Fruit fly (Drosophila melanogaster) whole organism, embryonic: ENCODE measurements around the gene CG43127.

Experiments
- Asciz ChIP-seq: fragments of 200-800 bp; sonication (Bioruptor generic); optimal IDR thresholded peaks from 2 replicates; lab custom pipeline; 2017; ENCODE audit warnings: missing biosample characterization, mild to moderate bottlenecking, missing genetic modification characterization, missing genetic modification reagents
- Atf-2 ChIP-seq: fragments of 200-800 bp; sonication (Bioruptor generic); optimal IDR thresholded peaks from 2 replicates; lab custom pipeline; 2016; ENCODE audit warnings: missing biosample characterization, missing genetic modification characterization
- B-H1 ChIP-seq: fragments of 200-800 bp; sonication (Bioruptor generic); IDR thresholded peaks from 3 replicates; pipeline ENCODE4 v1.3.6; 2022; ENCODE audit warnings: missing biosample characterization, missing genetic modification characterization
- CG11398 ChIP-seq: fragments of 200-800 bp; sonication (Bioruptor generic); optimal IDR thresholded peaks from 2 replicates; lab custom pipeline; 2016; ENCODE audit warnings: missing biosample characterization, missing genetic modification characterization
- CG11695 ChIP-seq: fragments of 200-800 bp; sonication (Bioruptor generic); IDR thresholded peaks from 3 replicates; pipeline ENCODE4 v1.3.6; 2022; ENCODE audit warnings: missing biosample characterization, missing genetic modification characterization
- CG12942 ChIP-seq: fragments of 200-800 bp; sonication (Bioruptor generic); optimal IDR thresholded peaks from 3 replicates; lab custom pipeline; 2016; ENCODE audit warnings: missing biosample characterization, missing genetic modification characterization
- CG14860 ChIP-seq: fragments of 200-800 bp; sonication (Bioruptor generic); IDR thresholded peaks from 3 replicates; pipeline ENCODE4 v1.3.6; 2022; ENCODE audit warnings: missing biosample characterization, missing genetic modification characterization; ENCODE audit not compliant: partially characterized antibody
- CG15479 ChIP-seq: fragments of 200-800 bp; sonication (Bioruptor generic); optimal IDR thresholded peaks from 3 replicates; lab custom pipeline; 2019; ENCODE audit warnings: missing biosample characterization, mild to moderate bottlenecking, missing genetic modification characterization, moderate library complexity
- CG1647 ChIP-seq: fragments of 200-800 bp; sonication (Bioruptor generic); optimal IDR thresholded peaks from 3 replicates; lab custom pipeline; 2016; ENCODE audit warnings: missing biosample characterization, missing genetic modification characterization
- CG18011 ChIP-seq: fragments of 200-800 bp; sonication (Bioruptor generic); optimal IDR thresholded peaks from 2 replicates; lab custom pipeline; 2017; ENCODE audit warnings: missing biosample characterization, missing genetic modification characterization, mild to moderate bottlenecking, moderate library complexity, missing genotype
- CG2875 ChIP-seq: fragments of 200-800 bp; sonication (Bioruptor generic); optimal IDR thresholded peaks from 2 replicates; lab custom pipeline; 2017; ENCODE audit warnings: missing biosample characterization, mild to moderate bottlenecking, missing genetic modification characterization, missing genetic modification reagents
- CG33213 ChIP-seq: fragments of 200-800 bp; sonication (Bioruptor generic); optimal IDR thresholded peaks from 3 replicates; lab custom pipeline; 2016; ENCODE audit warnings: missing biosample characterization, missing genetic modification characterization
- CG5180 ChIP-seq: fragments of 200-800 bp; sonication (Bioruptor generic); optimal IDR thresholded peaks from 3 replicates; lab custom pipeline; 2017; ENCODE audit warnings: missing biosample characterization, missing genetic modification characterization, mild to moderate bottlenecking, moderate library complexity, missing genetic modification reagents
- CG6254 ChIP-seq: fragments of 200-800 bp; sonication (Bioruptor generic); optimal IDR thresholded peaks from 3 replicates; lab custom pipeline; 2017; ENCODE audit warnings: mild to moderate bottlenecking, missing biosample characterization, missing genetic modification reagents, missing genetic modification characterization
- CG7786 ChIP-seq: fragments of 200-800 bp; sonication (Bioruptor generic); optimal IDR thresholded peaks from 2 replicates; lab custom pipeline; 2016; ENCODE audit warnings: missing biosample characterization, missing genetic modification characterization
- CG8089 ChIP-seq: fragments of 200-800 bp; sonication (Bioruptor generic); optimal IDR thresholded peaks from 3 replicates; lab custom pipeline; 2016; ENCODE audit warnings: missing biosample characterization, missing genetic modification characterization
- Chrac-16 ChIP-seq: fragments of 200-800 bp; sonication (Bioruptor generic); optimal IDR thresholded peaks from 3 replicates; lab custom pipeline; 2016; ENCODE audit warnings: missing biosample characterization, missing genetic modification characterization
- D ChIP-seq, 2 experiments: fragments of 200-800 bp in 1 of 2; fragments of >200 bp in 1 of 2; sonication (Bioruptor generic) in 1 of 2; optimal IDR thresholded peaks; 2 replicates in 1 of 2; 3 replicates in 1 of 2; lab custom pipeline; 2017; ENCODE audit warnings: mild to moderate bottlenecking in 1 of 2, missing biosample characterization in 1 of 2, missing genetic modification characterization in 1 of 2, missing genetic modification reagents in 1 of 2
- Fer3 ChIP-seq: fragments of 200-800 bp; sonication (Bioruptor generic); optimal IDR thresholded peaks from 2 replicates; lab custom pipeline; 2018; ENCODE audit warnings: missing biosample characterization, mild to moderate bottlenecking, missing genetic modification characterization, moderate library complexity
- Gsc ChIP-seq: fragments of 200-800 bp; sonication (Bioruptor generic); IDR thresholded peaks from 2 replicates; pipeline ENCODE4 v1.3.6; 2022; ENCODE audit warnings: missing biosample characterization, missing genetic modification characterization
- HLHmδ ChIP-seq: fragments of 200-800 bp; sonication (Bioruptor generic); optimal IDR thresholded peaks from 2 replicates; lab custom pipeline; 2018; ENCODE audit warnings: missing biosample characterization, mild to moderate bottlenecking, missing genetic modification characterization, moderate library complexity
- HmgZ ChIP-seq: fragments of 200-800 bp; sonication (Bioruptor generic); optimal IDR thresholded peaks from 2 replicates; lab custom pipeline; 2018; ENCODE audit warnings: missing biosample characterization, mild to moderate bottlenecking, missing genetic modification characterization
- MBD-R2 ChIP-seq: fragments of 200-800 bp; sonication (Bioruptor generic); IDR thresholded peaks from 2 replicates; pipeline ENCODE4 v1.3.6; 2022; ENCODE audit warnings: missing biosample characterization, missing genetic modification characterization
- Nf-YA ChIP-seq: fragments of 200-800 bp; sonication (Bioruptor generic); IDR thresholded peaks from 2 replicates; pipeline ENCODE4 v1.3.6; 2022; ENCODE audit warnings: missing biosample characterization, missing genetic modification characterization
- Nf-YC ChIP-seq: fragments of 200-800 bp; optimal IDR thresholded peaks from 3 replicates; lab custom pipeline; 2019; ENCODE audit warnings: missing biosample characterization, mild to moderate bottlenecking, missing genetic modification characterization, moderate library complexity
- NfI ChIP-seq: fragments of 200-800 bp; sonication (Bioruptor generic); optimal IDR thresholded peaks from 3 replicates; lab custom pipeline; 2018; ENCODE audit warnings: missing biosample characterization, mild to moderate bottlenecking, missing genetic modification characterization, moderate library complexity
- Oaz ChIP-seq: fragments of 200-800 bp; sonication (Bioruptor generic); IDR thresholded peaks from 2 replicates; pipeline ENCODE4 v1.3.6; 2022; ENCODE audit warnings: missing biosample characterization, missing genetic modification characterization
- Rx ChIP-seq: fragments of 200-800 bp; sonication (Bioruptor generic); IDR thresholded peaks from 2 replicates; pipeline ENCODE4 v1.3.6; 2022; ENCODE audit warnings: missing biosample characterization, missing genetic modification characterization
- Sox100B ChIP-seq: fragments of 200-800 bp; sonication (Bioruptor generic); optimal IDR thresholded peaks from 3 replicates; lab custom pipeline; 2018; ENCODE audit warnings: missing biosample characterization, mild to moderate bottlenecking, missing genetic modification characterization
- Spps ChIP-seq: fragments of 200-800 bp; sonication (Bioruptor generic); optimal IDR thresholded peaks from 2 replicates; lab custom pipeline; 2018; ENCODE audit warnings: missing biosample characterization, mild to moderate bottlenecking, missing genetic modification characterization
- Ssrp ChIP-seq: fragments of 200-800 bp; sonication (Bioruptor generic); optimal IDR thresholded peaks from 2 replicates; lab custom pipeline; 2018; ENCODE audit warnings: missing biosample characterization, mild to moderate bottlenecking, missing genetic modification characterization, moderate library complexity
- abd-A ChIP-seq: fragments of 200-800 bp; sonication (Bioruptor generic); optimal IDR thresholded peaks from 3 replicates; lab custom pipeline; 2019; ENCODE audit warnings: missing biosample characterization, mild to moderate bottlenecking, missing genetic modification characterization, moderate library complexity
- al ChIP-seq: fragments of 200-800 bp; sonication (Bioruptor generic); IDR thresholded peaks from 2 replicates; pipeline ENCODE4 v1.3.6; 2022; ENCODE audit warnings: missing biosample characterization, missing genetic modification characterization
- corto ChIP-seq: fragments of 200-800 bp; sonication (Bioruptor generic); optimal IDR thresholded peaks from 2 replicates; lab custom pipeline; 2016; ENCODE audit warnings: missing biosample characterization, mild to moderate bottlenecking, missing genetic modification characterization, moderate library complexity
- ems ChIP-seq: fragments of 200-800 bp; sonication (Bioruptor generic); optimal IDR thresholded peaks from 3 replicates; lab custom pipeline; 2016; ENCODE audit warnings: missing biosample characterization, missing genetic modification characterization
- fd3F ChIP-seq: fragments of 200-800 bp; sonication (Bioruptor generic); optimal IDR thresholded peaks from 2 replicates; lab custom pipeline; 2018; ENCODE audit warnings: missing biosample characterization, mild to moderate bottlenecking, missing genetic modification characterization, moderate library complexity
- ftz-f1 ChIP-seq: fragments of 200-800 bp; sonication (Bioruptor generic); optimal IDR thresholded peaks from 2 replicates; lab custom pipeline; 2016; ENCODE audit warnings: missing biosample characterization, missing genetic modification characterization
- fu2 ChIP-seq: fragments of 200-800 bp; sonication (Bioruptor generic); optimal IDR thresholded peaks from 2 replicates; lab custom pipeline; 2016; ENCODE audit warnings: missing biosample characterization, missing genetic modification characterization
- gcm2 ChIP-seq: fragments of 200-800 bp; sonication (Bioruptor generic); optimal IDR thresholded peaks from 2 replicates; lab custom pipeline; 2016; ENCODE audit warnings: missing biosample characterization, missing genetic modification characterization
- hb ChIP-seq: fragments of 200-800 bp; sonication (Bioruptor generic); IDR thresholded peaks from 3 replicates; pipeline ENCODE4 v1.3.6; 2022; ENCODE audit warnings: missing biosample characterization, missing genetic modification characterization; ENCODE audit not compliant: partially characterized antibody
- inv ChIP-seq: fragments of 200-800 bp; sonication (Bioruptor generic); IDR thresholded peaks from 2 replicates; pipeline ENCODE4 v1.3.6; 2022; ENCODE audit warnings: missing biosample characterization, missing genetic modification characterization; ENCODE audit not compliant: partially characterized antibody
- knrl ChIP-seq: fragments of 200-800 bp; sonication (Bioruptor generic); IDR thresholded peaks from 3 replicates; pipeline ENCODE4 v1.3.6; 2022; ENCODE audit warnings: missing biosample characterization, missing genetic modification characterization; ENCODE audit not compliant: partially characterized antibody
- pzg ChIP-seq: fragments of 200-800 bp; sonication (Bioruptor generic); optimal IDR thresholded peaks from 3 replicates; lab custom pipeline; 2018; ENCODE audit warnings: missing biosample characterization, mild to moderate bottlenecking, missing genetic modification characterization, moderate library complexity
- rib ChIP-seq: fragments of 200-800 bp; sonication (Bioruptor generic); IDR thresholded peaks from 2 replicates; pipeline ENCODE4 v1.3.6; 2022; ENCODE audit warnings: missing biosample characterization, missing genetic modification characterization
- sr ChIP-seq: fragments of 200-800 bp; sonication (Bioruptor generic); IDR thresholded peaks from 3 replicates; pipeline ENCODE4 v1.3.6; 2022; ENCODE audit warnings: missing biosample characterization, missing genetic modification characterization
- stwl ChIP-seq: fragments of 200-800 bp; sonication (Bioruptor generic); optimal IDR thresholded peaks from 3 replicates; lab custom pipeline; 2018; ENCODE audit warnings: missing biosample characterization, mild to moderate bottlenecking, missing genetic modification characterization, moderate library complexity
- trem ChIP-seq: fragments of 200-800 bp; optimal IDR thresholded peaks from 3 replicates; lab custom pipeline; 2019; ENCODE audit warnings: missing biosample characterization, mild to moderate bottlenecking, missing genetic modification characterization, moderate library complexity
- tx ChIP-seq: fragments of 200-800 bp; sonication (Bioruptor generic); optimal IDR thresholded peaks from 2 replicates; lab custom pipeline; 2016; ENCODE audit warnings: missing biosample characterization, missing genetic modification characterization
- wor ChIP-seq: fragments of 200-800 bp; sonication (Bioruptor generic); IDR thresholded peaks from 2 replicates; pipeline ENCODE4 v1.3.6; 2022; ENCODE audit warnings: missing biosample characterization, missing genetic modification characterization
- zfh1 ChIP-seq: fragments of 200-800 bp; sonication (Bioruptor generic); IDR thresholded peaks from 3 replicates; pipeline ENCODE4 v1.3.6; 2022; ENCODE audit warnings: missing biosample characterization, missing genetic modification characterization
- zfh2 ChIP-seq: fragments of 200-800 bp; sonication (Bioruptor generic); optimal IDR thresholded peaks from 2 replicates; lab custom pipeline; 2016; ENCODE audit warnings: missing biosample characterization, missing genetic modification characterization

The CG43127 gene

dm6 chr3L:10630885-10631359 is 5.5 kb upstream of the CG43127 start, which contains the start of the genes CG42535, CG34001 and hay (continued):
- no peak for TF ChIP-seq ems
- TF ChIP-seq Ssrp (tag; lab: Kevin White, UChicago) = no peak
- TF ChIP-seq sr (GFP tag; lab: Robert Waterston, UW) = no peak
- TF ChIP-seq HLHmδ = no peak
- TF ChIP-seq Gsc (GFP tag; lab: Robert Waterston, UW) = no peak
- TF ChIP-seq CG11695 (GFP tag; lab: Robert Waterston, UW) = no peak
- TF ChIP-seq Nf-YA (GFP tag; lab: Robert Waterston, UW) = no peak
- no peak for TF ChIP-seq tx (GFP tag; lab: Kevin White, UChicago)
- peak; percentile 48 for TF ChIP-seq trem (tag; lab: Kevin White, UChicago)
- TF ChIP-seq zfh1 = peak; percentile 9; the same call in 1 of the 3 replicates
- no peak for TF ChIP-seq CG14860 (GFP tag; lab: Robert Waterston, UW)
- no peak for TF ChIP-seq Oaz (GFP tag; lab: Robert Waterston, UW)
- no peak for TF ChIP-seq Spps (tag; lab: Kevin White, UChicago)
- no peak for TF ChIP-seq CG11398 (GFP tag; lab: Kevin White, UChicago)
- TF ChIP-seq CG12942 (GFP tag; lab: Kevin White, UChicago) = no peak
- peak; percentile 51 for TF ChIP-seq HmgZ
- TF ChIP-seq al (GFP tag; lab: Robert Waterston, UW) = no peak
- TF ChIP-seq CG1647 (GFP tag; lab: Kevin White, UChicago) = no peak
- TF ChIP-seq D (optimal IDR thresholded peaks at IDR 0.05; lab: Kevin White, UChicago) = peak; percentile 29
- no peak for TF ChIP-seq D (GFP tag; optimal IDR thresholded peaks at IDR 0.05; lab: Kevin White, UChicago)
- TF ChIP-seq Chrac-16 = no peak
- no peak for TF ChIP-seq B-H1
- no peak for TF ChIP-seq CG5180 (GFP tag; lab: Kevin White, UChicago)
- TF ChIP-seq Sox100B = no peak
- TF ChIP-seq MBD-R2 = peak; percentile 63
- TF ChIP-seq fd3F (GFP tag; lab: Kevin White, UChicago) = no peak
- peak; percentile 29 for TF ChIP-seq zfh2 (GFP tag; lab: Kevin White, UChicago)
- TF ChIP-seq Atf-2 (GFP tag; lab: Kevin White, UChicago) = no peak
- no peak for TF ChIP-seq corto (GFP tag; lab: Kevin White, UChicago)
- no peak for TF ChIP-seq inv (GFP tag; lab: Robert Waterston, UW)
- no peak for TF ChIP-seq rib (GFP tag; lab: Robert Waterston, UW)
- TF ChIP-seq hb (GFP tag; lab: Robert Waterston, UW) = no peak
- TF ChIP-seq Nf-YC (tag; lab: Kevin White, UChicago) = no peak
- peak; percentile 94 for TF ChIP-seq stwl
- no peak for TF ChIP-seq ftz-f1
- TF ChIP-seq CG18011 = no peak
- no peak for TF ChIP-seq CG7786
- TF ChIP-seq CG15479 (GFP tag; lab: Kevin White, UChicago) = no peak
- no peak for TF ChIP-seq wor
- TF ChIP-seq Fer3 (tag; lab: Kevin White, UChicago) = no peak
- TF ChIP-seq gcm2 (GFP tag; lab: Kevin White, UChicago) = no peak
- no peak for TF ChIP-seq fu2 (GFP tag; lab: Kevin White, UChicago)
- no peak for TF ChIP-seq Asciz
- peak; percentile 77 for TF ChIP-seq pzg (GFP tag; lab: Kevin White, UChicago)
- TF ChIP-seq abd-A (tag; lab: Kevin White, UChicago) = no peak
- TF ChIP-seq knrl (GFP tag; lab: Robert Waterston, UW) = peak; percentile 53
- no peak for TF ChIP-seq CG6254 (GFP tag; lab: Kevin White, UChicago)
- no peak for TF ChIP-seq CG2875 (GFP tag; lab: Kevin White, UChicago)
- no peak for TF ChIP-seq Rx
- no peak for TF ChIP-seq CG33213 (GFP tag; lab: Kevin White, UChicago)
- TF ChIP-seq CG8089 = no peak
- TF ChIP-seq NfI = no peak
